Worm (Caenorhabditis elegans) whole organism, mixed stage, embryonic: ENCODE data around the gene F18E3.13.

Experiments used
- ces-1 ChIP-seq: fragments of 150-350 bp; optimal IDR thresholded peaks from 2 replicates; lab custom pipeline; 2014; ENCODE audit warnings: missing biosample characterization, missing genetic modification reagents, missing genetic modification characterization
- drap-1 ChIP-seq: fragments of 200-800 bp; sonication (Bioruptor generic); optimal IDR thresholded peaks from 3 replicates; lab custom pipeline; 2018; ENCODE audit warnings: mild to moderate bottlenecking, missing genetic modification characterization, missing compliant biosample characterization
- elt-1 ChIP-seq: sonication (generic microtip); optimal IDR thresholded peaks from 2 replicates; lab custom pipeline; 2017; ENCODE audit warnings: missing genetic modification characterization, mild to moderate bottlenecking, missing compliant biosample characterization, antibody characterized with exemption, moderate library complexity, borderline replicate concordance; ENCODE audit not compliant: insufficient read depth
- elt-3 ChIP-seq: fragments of 150-350 bp; optimal IDR thresholded peaks from 2 replicates; lab custom pipeline; 2014; ENCODE audit warnings: missing biosample characterization, missing genetic modification characterization
- mls-2 ChIP-seq: sonication (generic microtip); optimal IDR thresholded peaks from 2 replicates; lab custom pipeline; 2016; ENCODE audit warnings: mild to moderate bottlenecking, missing genetic modification characterization, moderate library complexity, missing compliant biosample characterization
- nhr-12 ChIP-seq: fragments of 150-350 bp; optimal IDR thresholded peaks from 2 replicates; lab custom pipeline; 2014; ENCODE audit warnings: missing biosample characterization, missing genetic modification characterization
- nhr-28 ChIP-seq: fragments of 150-350 bp; optimal IDR thresholded peaks from 2 replicates; lab custom pipeline; 2014; ENCODE audit warnings: missing biosample characterization, missing genetic modification characterization
- nhr-76 ChIP-seq: sonication (generic microtip); optimal IDR thresholded peaks from 2 replicates; lab custom pipeline; 2017; ENCODE audit warnings: missing biosample characterization, missing genetic modification characterization
- sptf-1 ChIP-seq: sonication (generic microtip); optimal IDR thresholded peaks from 2 replicates; lab custom pipeline; 2017; ENCODE audit warnings: mild to moderate bottlenecking, missing genetic modification characterization, moderate library complexity, missing compliant biosample characterization
- tbx-8 ChIP-seq: fragments of 200-800 bp; sonication (Bioruptor generic); optimal IDR thresholded peaks from 2 replicates; lab custom pipeline; 2018; ENCODE audit warnings: mild to moderate bottlenecking, missing genetic modification characterization, moderate library complexity, missing compliant biosample characterization
- ztf-11 ChIP-seq: fragments of 150-350 bp; optimal IDR thresholded peaks from 2 replicates; lab custom pipeline; 2014; ENCODE audit warnings: missing biosample characterization, missing genetic modification characterization

DNA sequence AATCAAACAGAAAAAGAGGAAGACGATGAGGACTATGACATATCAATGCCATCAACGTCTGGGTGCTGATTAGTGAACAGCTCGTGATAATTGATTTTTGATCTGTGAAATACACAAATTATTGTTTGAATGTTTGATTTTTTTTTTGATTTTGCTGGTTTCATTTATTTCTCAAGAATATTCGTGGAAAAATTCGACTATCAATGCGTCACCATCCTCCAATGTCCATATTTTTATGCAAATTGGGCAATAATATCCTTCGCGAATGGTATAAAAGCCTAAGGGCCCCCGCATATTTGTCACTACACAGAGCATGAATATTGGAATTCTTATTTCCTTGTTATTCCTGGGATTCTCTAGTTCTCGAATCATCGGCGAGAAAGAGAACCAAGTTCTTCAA is 23.8 kb downstream of the F18E3.13 start, which contains the start of gene try-13:
- no peak for TF ChIP-seq sptf-1 (tag; lab: Kevin White, UChicago)
- no peak for TF ChIP-seq nhr-76 (tag; lab: Kevin White, UChicago)
- no peak for TF ChIP-seq nhr-28 (tag; lab: Kevin White, UChicago)
- TF ChIP-seq elt-3 (tag; lab: Kevin White, UChicago) = no peak
- TF ChIP-seq nhr-12 (tag; lab: Kevin White, UChicago) = no peak
- TF ChIP-seq tbx-8 (GFP tag; lab: Kevin White, UChicago) = no peak
- no peak for TF ChIP-seq elt-1 (tag; lab: Kevin White, UChicago)
- TF ChIP-seq mls-2 (tag; lab: Kevin White, UChicago) = no peak
- TF ChIP-seq drap-1 (GFP tag; lab: Kevin White, UChicago) = no peak
- no peak for TF ChIP-seq ces-1 (GFP tag; lab: Kevin White, UChicago)
- TF ChIP-seq ztf-11 = no peak
